Worm (Caenorhabditis elegans): ENCODE results near the gene rer-1.

DNA sequence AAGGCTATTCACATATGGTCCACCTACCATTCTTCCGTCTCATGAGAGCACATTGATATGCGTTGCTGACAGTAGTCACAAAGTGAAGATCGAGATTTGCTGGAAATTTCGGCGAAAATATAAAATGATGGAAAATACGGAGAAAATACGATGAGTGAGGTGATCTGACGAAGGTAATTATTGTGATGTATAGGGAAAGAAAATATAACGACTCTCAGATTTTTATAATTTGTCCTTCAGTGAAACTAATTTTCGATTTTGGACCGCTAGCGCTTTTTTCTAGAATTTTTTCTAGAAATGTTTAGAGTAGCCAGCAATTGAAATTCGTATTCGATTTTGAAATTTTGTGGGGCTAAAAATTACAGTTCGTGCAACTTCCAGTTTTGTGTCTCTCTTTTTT, 18.0 kb downstream of the rer-1 start, which contains the start of gene F46C5.2:
- TF ChIP-seq T22C8.4 (GFP tag; IDR thresholded peaks at IDR 0.05): no peak
- no peak for TF ChIP-seq tab-1 (GFP tag; IDR thresholded peaks at IDR 0.05)
- TF ChIP-seq flt-1 (GFP tag; IDR thresholded peaks at IDR 0.05): no peak
- no peak for TF ChIP-seq ztf-29 (GFP tag; IDR thresholded peaks at IDR 0.05)
- no peak for TF ChIP-seq klf-2 (GFP tag; conservative IDR thresholded peaks at IDR 0.05)
- no peak for TF ChIP-seq med-1 (GFP tag; optimal IDR thresholded peaks at IDR 0.05; ENCODE audit: insufficient read depth)
- TF ChIP-seq ref-1 (GFP tag; conservative IDR thresholded peaks at IDR 0.05): no peak
- no peak for TF ChIP-seq ztf-23 (GFP tag; IDR thresholded peaks at IDR 0.05)
- no peak for TF ChIP-seq cog-1 (tag; optimal IDR thresholded peaks at IDR 0.05)
